Worm (Caenorhabditis elegans): ENCODE data around the gene rpb-2.

- no peak for TF ChIP-seq rnt-1 (tag; optimal IDR thresholded peaks at IDR 0.05)
- TF ChIP-seq fkh-10 (GFP tag; optimal IDR thresholded peaks at IDR 0.05): no peak
- TF ChIP-seq lim-6 (tag; optimal IDR thresholded peaks at IDR 0.05): no peak
- TF ChIP-seq tbx-2 (tag; optimal IDR thresholded peaks at IDR 0.05): no peak
- TF ChIP-seq lin-11 (tag; optimal IDR thresholded peaks at IDR 0.05): no peak
- TF ChIP-seq hlh-13 (GFP tag; optimal IDR thresholded peaks at IDR 0.05): no peak
- TF ChIP-seq ztf-16 (tag; optimal IDR thresholded peaks at IDR 0.05): no peak
- TF ChIP-seq madf-2 (tag; optimal IDR thresholded peaks at IDR 0.05): no peak
- TF ChIP-seq hlh-6 (tag; optimal IDR thresholded peaks at IDR 0.05): no peak
- no peak for TF ChIP-seq ets-4 (tag; optimal IDR thresholded peaks at IDR 0.05)
- no peak for TF ChIP-seq pha-4 (tag; optimal IDR thresholded peaks at IDR 0.05)
- no peak for TF ChIP-seq hlh-30 (tag; optimal IDR thresholded peaks at IDR 0.05; ENCODE audit: insufficient read depth)
These were observed 40.3 kb upstream of the rpb-2 start, which contains the start of gene nhl-2 for ce11 chrIII:4899035-4899578.
